Fruit fly (Drosophila melanogaster) whole organism, embryonic: Measurements from ENCODE around the gene Ctr1A.

Source experiments
- CG13424 ChIP-seq: fragments of 200-800 bp; sonication (Bioruptor generic); optimal IDR thresholded peaks from 2 replicates; lab custom pipeline; 2019; ENCODE audit warnings: missing biosample characterization, mild to moderate bottlenecking, missing genetic modification characterization, moderate library complexity
- CG17361 ChIP-seq: fragments of 200-800 bp; sonication (Bioruptor generic); IDR thresholded peaks from 3 replicates; pipeline ENCODE4 v1.3.6; 2022; ENCODE audit warnings: missing biosample characterization, missing genetic modification characterization
- CG2129 ChIP-seq: fragments of 200-800 bp; sonication (Bioruptor generic); IDR thresholded peaks from 2 replicates; pipeline ENCODE4 v1.3.6; 2022; ENCODE audit warnings: missing biosample characterization, missing genetic modification characterization; ENCODE audit not compliant: partially characterized antibody
- Hey ChIP-seq: fragments of 200-800 bp; sonication (Bioruptor generic); optimal IDR thresholded peaks from 3 replicates; lab custom pipeline; 2018; ENCODE audit warnings: missing biosample characterization, mild to moderate bottlenecking, missing genetic modification characterization
- MBD-R2 ChIP-seq: fragments of 200-800 bp; sonication (Bioruptor generic); IDR thresholded peaks from 2 replicates; pipeline ENCODE4 v1.3.6; 2022; ENCODE audit warnings: missing biosample characterization, missing genetic modification characterization
- br ChIP-seq: fragments of >200 bp; optimal IDR thresholded peaks from 2 replicates; lab custom pipeline; 2017
- chn ChIP-seq: fragments of 200-800 bp; sonication (Bioruptor generic); optimal IDR thresholded peaks from 2 replicates; lab custom pipeline; 2016; ENCODE audit warnings: missing biosample characterization, missing genetic modification characterization
- dm ChIP-seq: fragments of 200-800 bp; sonication (Bioruptor generic); optimal IDR thresholded peaks from 3 replicates; lab custom pipeline; 2016; ENCODE audit warnings: missing biosample characterization, missing genetic modification characterization
- hbn ChIP-seq: fragments of 200-800 bp; sonication (Bioruptor generic); IDR thresholded peaks from 2 replicates; pipeline ENCODE4 v1.3.6; 2022; ENCODE audit warnings: missing biosample characterization, missing genetic modification characterization; ENCODE audit not compliant: partially characterized antibody
- kay ChIP-seq: fragments of 200-800 bp; sonication (Bioruptor generic); optimal IDR thresholded peaks from 2 replicates; lab custom pipeline; 2016; ENCODE audit warnings: missing biosample characterization, missing genetic modification characterization

dm6 chrX:6638123-6638522 lies 23.3 kb upstream of the Ctr1A start:
- TF ChIP-seq kay (GFP tag; lab: Kevin White, UChicago) = no peak
- TF ChIP-seq br = no peak
- TF ChIP-seq CG17361 (GFP tag; lab: Robert Waterston, UW) = no peak
- no peak for TF ChIP-seq hbn (GFP tag; lab: Robert Waterston, UW)
- no peak for TF ChIP-seq Hey (tag; lab: Kevin White, UChicago)
- no peak for TF ChIP-seq MBD-R2 (GFP tag; lab: Robert Waterston, UW)
- no peak for TF ChIP-seq chn (GFP tag; lab: Kevin White, UChicago)
- peak; percentile 13 for TF ChIP-seq CG13424
- no peak for TF ChIP-seq CG2129 (GFP tag; lab: Robert Waterston, UW)
- TF ChIP-seq dm (GFP tag; lab: Kevin White, UChicago) = no peak
